Worm (Caenorhabditis elegans) whole organism, L2 larva: ENCODE results near the gene vps-54.
A peak's percentile ranks its signal among the peaks of the same experiment; 100 is the strongest.

Source experiments
- alr-1 ChIP-seq: fragments of 150-350 bp; optimal IDR thresholded peaks from 2 replicates; lab custom pipeline; 2014; ENCODE audit warnings: missing biosample characterization, missing genetic modification characterization
- lsy-2 ChIP-seq, 2 experiments: fragments of 150-350 bp in 1 of 2; sonication (generic microtip) in 1 of 2; optimal IDR thresholded peaks; 2 replicates each; lab custom pipeline; 2014 to 2017; ENCODE audit warnings: missing biosample characterization in 2 of 2, missing genetic modification characterization in 2 of 2
- nhr-25 ChIP-seq: fragments of 150-350 bp; sonication (generic microtip); optimal IDR thresholded peaks from 3 replicates; lab custom pipeline; 2014; ENCODE audit warnings: missing biosample characterization, missing genetic modification characterization
- nhr-6 ChIP-seq: fragments of 150-350 bp; optimal IDR thresholded peaks from 2 replicates; lab custom pipeline; 2014; ENCODE audit warnings: missing biosample characterization, missing genetic modification characterization
- sma-3 ChIP-seq: sonication (generic microtip); optimal IDR thresholded peaks from 2 replicates; lab custom pipeline; 2016; ENCODE audit warnings: missing genetic modification reagents, missing genetic modification characterization, missing compliant biosample characterization
- unc-39 ChIP-seq: fragments of 150-350 bp; optimal IDR thresholded peaks from 2 replicates; lab custom pipeline; 2014; ENCODE audit warnings: missing biosample characterization, missing genetic modification characterization
- unc-55 ChIP-seq: fragments of 150-350 bp; sonication (generic microtip); optimal IDR thresholded peaks from 3 replicates; lab custom pipeline; 2014; ENCODE audit warnings: missing biosample characterization, missing genetic modification reagents, missing genetic modification characterization
- ztf-1 ChIP-seq: fragments of 200-800 bp; sonication (Bioruptor generic); conservative IDR thresholded peaks from 2 replicates; pipeline ENCODE4 v1.3.6; 2022; ENCODE audit warnings: missing genetic modification characterization, missing compliant biosample characterization

DNA sequence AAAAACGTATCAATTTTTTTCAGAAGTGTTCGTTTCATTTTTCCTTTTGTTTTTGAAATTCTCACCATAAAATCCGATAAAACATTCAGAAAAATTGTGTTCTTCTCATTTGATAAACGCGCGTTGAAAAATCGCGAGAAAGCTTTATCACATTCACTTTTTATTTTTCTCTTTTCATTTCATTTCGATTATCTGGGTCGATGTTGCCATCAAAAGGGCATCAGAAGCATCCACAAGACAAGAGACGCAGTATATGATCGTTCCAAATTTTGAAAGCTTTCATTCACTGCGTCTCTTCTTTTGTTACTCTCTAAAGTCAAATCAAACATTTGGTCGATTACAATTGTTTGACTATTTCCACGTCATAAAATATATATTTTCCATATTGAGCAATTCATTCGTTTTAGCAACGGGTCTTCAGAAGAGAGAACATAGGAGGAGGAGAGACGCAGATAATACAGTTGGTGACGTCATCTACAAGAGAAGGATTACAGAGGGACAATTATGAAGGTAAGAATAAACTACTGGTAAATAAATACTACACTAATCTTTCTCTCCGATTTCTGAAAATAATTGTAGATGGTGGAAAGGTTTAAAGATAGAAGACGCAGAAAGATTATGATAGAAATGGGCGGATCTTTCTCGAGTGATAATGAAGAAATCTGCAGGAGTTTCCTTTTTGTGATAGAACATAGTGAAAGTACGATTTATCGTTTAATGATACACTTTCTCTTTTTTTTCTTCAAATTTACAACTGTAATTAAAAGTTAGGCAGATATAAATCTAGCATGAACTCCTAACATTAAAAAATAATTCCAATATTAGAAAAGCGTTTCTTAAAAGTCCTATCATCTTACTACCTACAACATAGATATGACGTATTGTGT, 26.1 kb upstream of the vps-54 start, which contains the start of gene H27A22.1:
- TF ChIP-seq nhr-25 (tag; lab: Kevin White, UChicago) (peak; percentile 9), lsy-2 (tag; optimal IDR thresholded peaks at IDR 0.05; lab: Kevin White, UChicago) (no peak), unc-55 (GFP tag; lab: Kevin White, UChicago) (no peak), sma-3 (GFP tag; lab: Kevin White, UChicago) (no peak), unc-39 (tag; lab: Kevin White, UChicago) (no peak), alr-1 (tag; lab: Kevin White, UChicago) (no peak), nhr-6 (tag; lab: Kevin White, UChicago) (no peak), ztf-1 (GFP tag; lab: Robert Waterston, UW) (no peak)
